Worm (Caenorhabditis elegans): ENCODE measurements around the gene C03C10.7.

C03C10.7 gene

DNA sequence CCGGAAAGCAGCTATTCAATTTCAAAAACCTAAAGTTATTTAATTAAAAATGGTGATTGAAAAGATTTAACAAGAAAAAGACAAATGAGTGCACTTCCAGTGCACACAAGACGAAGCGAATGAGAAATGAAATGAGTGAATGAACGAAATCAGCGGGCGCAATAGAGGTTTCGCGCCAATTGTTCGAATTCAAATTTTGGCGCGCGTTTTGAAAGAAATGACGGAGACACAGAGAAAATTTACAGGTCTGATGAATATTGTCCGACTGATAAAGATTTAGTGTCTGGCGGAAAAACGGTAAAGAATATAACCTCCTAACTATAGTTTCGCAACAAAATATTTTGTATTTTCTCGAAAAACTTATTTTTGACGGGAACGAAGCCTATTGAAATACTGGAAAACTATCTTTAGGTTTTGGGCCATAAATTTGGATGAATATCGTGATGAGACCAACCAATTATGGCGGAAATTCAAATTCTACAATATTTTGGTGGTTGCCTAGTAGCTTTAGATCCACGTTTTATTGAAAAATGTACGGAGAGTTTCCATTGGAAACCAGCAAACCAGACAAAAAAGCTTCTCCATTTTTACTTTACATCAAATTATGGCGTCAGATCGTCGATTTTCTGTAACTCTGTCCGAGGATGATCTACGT, at the start of gene C03C10.7:
Gene C03C10.7, plus strand, starts transcription at position 605 of the 655 bp plus-strand sequence.
- TF ChIP-seq elt-3 (tag; optimal IDR thresholded peaks at IDR 0.05) (no peak), elt-1 (tag; optimal IDR thresholded peaks at IDR 0.05; ENCODE audit: borderline replicate concordance, insufficient read depth) (no peak), blmp-1 (tag; optimal IDR thresholded peaks at IDR 0.05) (no peak), unc-39 (tag; optimal IDR thresholded peaks at IDR 0.05) (no peak), M03D4.4 (tag; optimal IDR thresholded peaks at IDR 0.05) (no peak), nhr-28 (tag; optimal IDR thresholded peaks at IDR 0.05) (no peak), tbx-8 (GFP tag; optimal IDR thresholded peaks at IDR 0.05) (no peak), snpc-4 (tag; optimal IDR thresholded peaks at IDR 0.05) (no peak), mls-2 (tag; optimal IDR thresholded peaks at IDR 0.05) (no peak), cnd-1 (tag; optimal IDR thresholded peaks at IDR 0.05) (no peak), ceh-83 (GFP tag; optimal IDR thresholded peaks at IDR 0.05) (no peak), ceh-39 (tag; optimal IDR thresholded peaks at IDR 0.05) (no peak), drap-1 (GFP tag; optimal IDR thresholded peaks at IDR 0.05) (no peak), hlh-1 (tag; optimal IDR thresholded peaks at IDR 0.05) (no peak), sptf-1 (tag; optimal IDR thresholded peaks at IDR 0.05) (no peak), mab-5 (tag; optimal IDR thresholded peaks at IDR 0.05) (no peak)

DNA sequence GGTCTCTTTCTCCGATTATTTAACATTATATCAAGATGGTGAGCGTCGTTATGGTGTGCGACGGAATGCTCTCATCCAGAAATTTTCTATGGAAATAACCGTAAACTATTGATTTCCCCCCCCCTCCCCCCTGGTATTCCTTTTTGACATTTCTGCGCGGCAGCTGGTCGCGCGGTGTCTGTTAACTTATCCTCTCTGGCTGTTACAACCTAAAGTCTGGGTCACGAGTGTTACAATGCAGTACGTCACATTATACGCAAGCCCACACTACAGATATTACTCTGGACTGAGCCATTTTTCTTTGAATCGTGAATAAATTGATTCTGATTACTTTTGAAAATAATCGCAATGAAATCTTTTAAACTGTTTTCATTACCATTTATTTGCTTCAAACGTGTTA, 46.7 kb upstream of the C03C10.7 start:
- no peak for TF ChIP-seq sem-2 (GFP tag; optimal IDR thresholded peaks at IDR 0.05)
- TF ChIP-seq mab-5 (tag; optimal IDR thresholded peaks at IDR 0.05) = no peak
- TF ChIP-seq hlh-1 (tag; optimal IDR thresholded peaks at IDR 0.05) = peak; percentile 96
- TF ChIP-seq flh-1 (GFP tag; optimal IDR thresholded peaks at IDR 0.05) = no peak
- TF ChIP-seq ceh-43 (GFP tag; optimal IDR thresholded peaks at IDR 0.05) = no peak
- TF ChIP-seq unc-120 (tag; optimal IDR thresholded peaks at IDR 0.05; ENCODE audit: poor library complexity, severe bottlenecking) = no peak
- TF ChIP-seq ceh-83 (GFP tag; optimal IDR thresholded peaks at IDR 0.05) = no peak

DNA sequence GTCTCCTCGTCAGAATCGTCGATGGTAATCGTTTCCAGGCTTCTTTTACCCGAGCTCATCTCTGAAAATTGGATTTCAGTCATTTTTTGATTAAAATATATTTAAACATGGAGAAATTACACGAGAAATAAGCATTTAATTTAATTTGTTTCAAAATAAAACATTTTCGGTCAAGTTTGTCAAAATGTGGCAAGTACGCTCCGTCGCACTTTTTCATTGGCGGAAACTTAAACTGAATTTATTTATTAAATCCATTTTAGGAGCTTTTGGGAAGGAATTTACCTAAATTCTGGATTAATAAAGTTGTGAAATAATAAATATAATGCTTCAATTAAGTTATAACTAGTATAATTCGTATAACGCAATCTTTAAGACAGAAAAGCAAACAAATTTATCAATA, 38.0 kb upstream of the C03C10.7 start, which contains the start of gene rcq-5:
Gene rcq-5, minus strand, starts transcription at position 83 of the 400 bp plus-strand sequence.
- TF ChIP-seq ces-1 (GFP tag; optimal IDR thresholded peaks at IDR 0.05) (peak; percentile 76), lsy-2 (tag; optimal IDR thresholded peaks at IDR 0.05) (peak; percentile 44), bed-3 (GFP tag; optimal IDR thresholded peaks at IDR 0.05) (no peak), mep-1 (tag; optimal IDR thresholded peaks at IDR 0.05) (peak; percentile 19), flh-1 (GFP tag; optimal IDR thresholded peaks at IDR 0.05) (no peak), unc-120 (tag; optimal IDR thresholded peaks at IDR 0.05; ENCODE audit: poor library complexity, severe bottlenecking) (no peak), zip-8 (tag; optimal IDR thresholded peaks at IDR 0.05) (no peak)

DNA sequence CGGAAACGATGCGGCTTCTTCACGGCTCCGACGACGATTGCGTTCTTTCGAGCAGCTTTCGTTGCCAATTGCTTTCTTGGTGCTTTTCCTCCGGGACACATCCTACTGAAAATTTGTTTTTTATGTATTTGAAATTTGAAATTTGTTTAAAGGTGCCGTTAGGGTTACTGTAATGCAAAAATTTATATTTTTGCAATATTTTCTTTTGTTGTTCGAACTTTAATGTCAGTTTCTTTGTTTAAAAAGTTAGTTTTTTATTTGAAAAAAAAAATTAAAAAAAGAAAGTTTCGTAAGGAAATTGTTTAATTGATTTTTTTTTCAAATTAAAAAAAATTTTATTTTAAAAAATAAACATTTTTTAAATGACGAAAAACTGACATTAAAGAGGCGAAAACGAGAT, 37.2 kb upstream of the C03C10.7 start, which contains the start of gene his-69:
Gene his-69, minus strand, starts transcription at position 101 of the 400 bp plus-strand sequence.
- no peak for TF ChIP-seq flh-1 (GFP tag; optimal IDR thresholded peaks at IDR 0.05)
- TF ChIP-seq M03D4.4 (tag; optimal IDR thresholded peaks at IDR 0.05) = no peak
- no peak for TF ChIP-seq nhr-2 (tag; optimal IDR thresholded peaks at IDR 0.05)
- TF ChIP-seq zip-8 (tag; optimal IDR thresholded peaks at IDR 0.05) = no peak
- no peak for TF ChIP-seq pha-4 (tag; optimal IDR thresholded peaks at IDR 0.05)
- no peak for TF ChIP-seq nhr-28 (tag; optimal IDR thresholded peaks at IDR 0.05)
- TF ChIP-seq drap-1 (GFP tag; optimal IDR thresholded peaks at IDR 0.05) = no peak
- TF ChIP-seq ces-1 (GFP tag; optimal IDR thresholded peaks at IDR 0.05) = no peak
- no peak for TF ChIP-seq tbx-8 (GFP tag; optimal IDR thresholded peaks at IDR 0.05)
- no peak for TF ChIP-seq unc-120 (tag; optimal IDR thresholded peaks at IDR 0.05; ENCODE audit: poor library complexity, severe bottlenecking)
- TF ChIP-seq mab-5 (tag; optimal IDR thresholded peaks at IDR 0.05) = no peak
- TF ChIP-seq ceh-43 (GFP tag; optimal IDR thresholded peaks at IDR 0.05) = no peak
- no peak for TF ChIP-seq cnd-1 (tag; optimal IDR thresholded peaks at IDR 0.05)
- no peak for TF ChIP-seq mls-2 (tag; optimal IDR thresholded peaks at IDR 0.05)
- TF ChIP-seq sem-2 (GFP tag; optimal IDR thresholded peaks at IDR 0.05) = no peak
- TF ChIP-seq nhr-12 (tag; optimal IDR thresholded peaks at IDR 0.05) = no peak
- no peak for TF ChIP-seq lin-13 (tag; optimal IDR thresholded peaks at IDR 0.05)
- no peak for TF ChIP-seq lsy-2 (tag; optimal IDR thresholded peaks at IDR 0.05)
- no peak for TF ChIP-seq ham-2 (GFP tag; optimal IDR thresholded peaks at IDR 0.05)
- no peak for TF ChIP-seq blmp-1 (tag; optimal IDR thresholded peaks at IDR 0.05)

DNA sequence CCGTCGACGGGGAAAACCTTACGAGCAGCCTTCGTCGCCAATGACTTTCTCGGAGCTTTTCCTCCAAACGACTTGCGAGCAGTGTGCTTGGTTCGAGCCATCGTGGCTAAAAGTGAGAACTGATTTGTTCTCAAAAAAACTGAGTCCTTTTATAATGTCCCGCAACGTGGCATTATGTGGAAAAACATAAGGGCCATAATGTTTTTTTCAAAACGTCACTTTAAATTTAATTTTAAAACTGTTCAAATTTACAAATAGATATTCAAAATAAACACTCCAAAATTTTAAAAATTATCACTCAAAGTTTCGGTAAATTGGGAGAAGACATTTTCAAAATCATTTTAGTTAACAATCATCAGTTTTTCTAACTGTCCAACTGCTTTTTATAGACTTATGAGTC, 35.8 kb upstream of the C03C10.7 start, which contains the start of gene his-70:
Gene his-70, minus strand, starts transcription at position 101 of the 400 bp plus-strand sequence.
- TF ChIP-seq nhr-237 (tag; optimal IDR thresholded peaks at IDR 0.05) (no peak), lin-32 (GFP tag; optimal IDR thresholded peaks at IDR 0.05) (no peak), pha-4 (tag; optimal IDR thresholded peaks at IDR 0.05) (no peak), mls-2 (tag; optimal IDR thresholded peaks at IDR 0.05) (no peak), ceh-43 (GFP tag; optimal IDR thresholded peaks at IDR 0.05) (no peak), blmp-1 (tag; optimal IDR thresholded peaks at IDR 0.05) (no peak), lsy-2 (tag; optimal IDR thresholded peaks at IDR 0.05) (no peak), mep-1 (tag; optimal IDR thresholded peaks at IDR 0.05) (no peak), hlh-1 (tag; optimal IDR thresholded peaks at IDR 0.05) (no peak), nhr-2 (tag; optimal IDR thresholded peaks at IDR 0.05) (no peak)
